Worm (Caenorhabditis elegans) whole organism, L3 larva: ENCODE data around the gene ttr-48.
A peak's percentile ranks its signal among the peaks of the same experiment; 100 is the strongest.

Experiments
- R02D3.7 ChIP-seq: fragments of 150-350 bp; optimal IDR thresholded peaks from 2 replicates; lab custom pipeline; 2014; ENCODE audit warnings: missing biosample characterization, missing genetic modification characterization
- ZK546.5 ChIP-seq: sonication (generic microtip); optimal IDR thresholded peaks from 2 replicates; lab custom pipeline; 2017; ENCODE audit warnings: missing biosample characterization, missing genetic modification characterization
- aly-2 ChIP-seq: fragments of 150-350 bp; optimal IDR thresholded peaks from 2 replicates; lab custom pipeline; 2014; ENCODE audit warnings: missing biosample characterization, missing genetic modification characterization
- ama-1 ChIP-seq: fragments of 150-350 bp; optimal IDR thresholded peaks from 2 replicates; lab custom pipeline; 2018
- ceh-16 ChIP-seq: sonication (generic microtip); optimal IDR thresholded peaks from 2 replicates; lab custom pipeline; 2017; ENCODE audit warnings: missing biosample characterization, missing genetic modification characterization
- ceh-82 ChIP-seq: fragments of 150-350 bp; optimal IDR thresholded peaks from 2 replicates; lab custom pipeline; 2014; ENCODE audit warnings: missing biosample characterization, missing genetic modification characterization
- ceh-9 ChIP-seq: sonication (generic microtip); optimal IDR thresholded peaks from 2 replicates; lab custom pipeline; 2018; ENCODE audit warnings: missing biosample characterization, missing genetic modification characterization
- daf-12 ChIP-seq: fragments of 150-350 bp; optimal IDR thresholded peaks from 2 replicates; lab custom pipeline; 2014; ENCODE audit warnings: missing biosample characterization, missing genetic modification reagents, missing genetic modification characterization
- egl-5 ChIP-seq: fragments of 150-350 bp; optimal IDR thresholded peaks from 2 replicates; lab custom pipeline; 2017; ENCODE audit warnings: missing biosample characterization, missing genetic modification reagents, missing genetic modification characterization, inconsistent platforms
- elt-2 ChIP-seq: sonication (generic microtip); optimal IDR thresholded peaks from 2 replicates; lab custom pipeline; 2016; ENCODE audit warnings: missing genetic modification reagents, mild to moderate bottlenecking, missing genetic modification characterization, missing compliant biosample characterization
- elt-3 ChIP-seq, 3 experiments: fragments of 150-350 bp in 1 of 3; sonication (generic microtip) in 2 of 3; optimal IDR thresholded peaks; 2 replicates in 2 of 3; 4 replicates in 1 of 3; lab custom pipeline; 2014 to 2017; ENCODE audit warnings: missing biosample characterization in 3 of 3, missing genetic modification characterization in 3 of 3
- fkh-10 ChIP-seq: sonication (generic microtip); optimal IDR thresholded peaks from 2 replicates; lab custom pipeline; 2017; ENCODE audit warnings: missing biosample characterization, missing genetic modification reagents, missing genetic modification characterization
- fkh-2 ChIP-seq: fragments of 150-350 bp; optimal IDR thresholded peaks from 2 replicates; lab custom pipeline; 2014; ENCODE audit warnings: missing biosample characterization, missing genetic modification reagents, missing genetic modification characterization
- hmg-11 ChIP-seq: sonication (generic microtip); optimal IDR thresholded peaks from 2 replicates; lab custom pipeline; 2016; ENCODE audit warnings: missing genetic modification characterization, missing compliant biosample characterization
- lin-15B ChIP-seq: fragments of 150-350 bp; optimal IDR thresholded peaks from 2 replicates; lab custom pipeline; 2014; ENCODE audit warnings: missing biosample characterization, missing genetic modification characterization
- lin-39 ChIP-seq: fragments of 150-350 bp; optimal IDR thresholded peaks from 2 replicates; lab custom pipeline; 2018; ENCODE audit warnings: missing biosample characterization, missing genetic modification reagents, missing genetic modification characterization
- lsy-12 ChIP-seq: sonication (generic microtip); optimal IDR thresholded peaks from 2 replicates; lab custom pipeline; 2016; ENCODE audit warnings: mild to moderate bottlenecking, missing genetic modification characterization, missing compliant biosample characterization
- mdl-1 ChIP-seq: fragments of 150-350 bp; optimal IDR thresholded peaks from 2 replicates; lab custom pipeline; 2014; ENCODE audit warnings: missing biosample characterization, missing genetic modification characterization
- nfya-1 ChIP-seq: sonication (generic microtip); optimal IDR thresholded peaks from 2 replicates; lab custom pipeline; 2017; ENCODE audit warnings: missing genetic modification characterization, mild to moderate bottlenecking, missing compliant biosample characterization, antibody characterized with exemption, moderate library complexity; ENCODE audit not compliant: insufficient read depth
- nhr-11 ChIP-seq: fragments of 150-350 bp; optimal IDR thresholded peaks from 2 replicates; lab custom pipeline; 2014; ENCODE audit warnings: missing biosample characterization, missing genetic modification characterization
- nhr-12 ChIP-seq: fragments of 150-350 bp; optimal IDR thresholded peaks from 2 replicates; lab custom pipeline; 2014; ENCODE audit warnings: missing biosample characterization, missing genetic modification characterization
- nhr-23 ChIP-seq: fragments of 150-350 bp; optimal IDR thresholded peaks from 2 replicates; lab custom pipeline; 2014; ENCODE audit warnings: missing biosample characterization, missing genetic modification reagents, missing genetic modification characterization
- nhr-237 ChIP-seq: fragments of 150-350 bp; optimal IDR thresholded peaks from 2 replicates; lab custom pipeline; 2014; ENCODE audit warnings: missing biosample characterization, missing genetic modification characterization
- nhr-25 ChIP-seq: sonication (generic microtip); optimal IDR thresholded peaks from 2 replicates; lab custom pipeline; 2017; ENCODE audit warnings: missing biosample characterization, missing genetic modification characterization
- nhr-28 ChIP-seq: fragments of 150-350 bp; optimal IDR thresholded peaks from 2 replicates; lab custom pipeline; 2014; ENCODE audit warnings: missing biosample characterization, missing genetic modification characterization
- nhr-67 ChIP-seq: fragments of 150-350 bp; optimal IDR thresholded peaks from 2 replicates; lab custom pipeline; 2014; ENCODE audit warnings: missing biosample characterization, missing genetic modification characterization
- nhr-77 ChIP-seq: fragments of 150-350 bp; optimal IDR thresholded peaks from 2 replicates; lab custom pipeline; 2014; ENCODE audit warnings: missing biosample characterization, missing genetic modification characterization
- pha-4 ChIP-seq: fragments of 150-350 bp; optimal IDR thresholded peaks from 2 replicates; lab custom pipeline; 2014; ENCODE audit warnings: missing biosample characterization, missing genetic modification reagents, missing genetic modification characterization
- pqm-1 ChIP-seq: fragments of 150-350 bp; optimal IDR thresholded peaks from 2 replicates; lab custom pipeline; 2017; ENCODE audit warnings: missing biosample characterization, missing genetic modification characterization, inconsistent platforms
- skn-1 ChIP-seq: fragments of 150-350 bp; optimal IDR thresholded peaks from 2 replicates; lab custom pipeline; 2014; ENCODE audit warnings: missing biosample characterization, missing genetic modification characterization
- tbx-2 ChIP-seq: sonication (generic microtip); optimal IDR thresholded peaks from 2 replicates; lab custom pipeline; 2016; ENCODE audit warnings: mild to moderate bottlenecking, missing genetic modification characterization, missing compliant biosample characterization
- unc-39 ChIP-seq: sonication (generic microtip); optimal IDR thresholded peaks from 4 replicates; lab custom pipeline; 2017; ENCODE audit warnings: missing biosample characterization, missing genetic modification characterization
- zag-1 ChIP-seq: fragments of 150-350 bp; optimal IDR thresholded peaks from 2 replicates; lab custom pipeline; 2014; ENCODE audit warnings: missing biosample characterization, missing genetic modification characterization
- ztf-11 ChIP-seq: fragments of 150-350 bp; optimal IDR thresholded peaks from 2 replicates; lab custom pipeline; 2014; ENCODE audit warnings: missing biosample characterization, missing genetic modification characterization
- ztf-4 ChIP-seq: fragments of 150-350 bp; optimal IDR thresholded peaks from 2 replicates; lab custom pipeline; 2014; ENCODE audit warnings: missing biosample characterization, missing genetic modification characterization

ttr-48 gene

DNA sequence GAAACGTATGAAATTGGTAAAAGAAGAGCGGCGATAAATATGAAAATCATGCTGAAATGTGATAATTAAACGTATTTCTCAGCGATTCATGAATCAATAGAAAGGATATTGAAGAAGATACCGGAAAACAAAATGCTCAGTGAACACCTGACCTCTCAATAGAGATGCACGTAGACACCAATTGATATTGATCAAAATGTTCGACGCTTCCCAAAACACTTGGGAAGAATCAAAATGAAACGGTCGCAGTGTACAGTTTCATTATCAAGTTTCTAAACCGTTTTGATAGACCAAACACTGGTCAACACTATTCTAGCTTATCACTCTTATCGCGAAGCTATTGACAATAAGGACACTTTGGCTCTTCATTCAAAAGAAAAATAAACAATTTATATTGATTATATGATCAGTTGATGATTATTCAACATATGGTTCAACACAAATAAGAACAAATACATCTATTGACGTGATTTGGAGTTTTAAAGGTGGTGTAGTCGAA, at the start of gene ttr-48:
Gene ttr-48, minus strand, starts transcription at position 51 of the 499 bp plus-strand sequence.
- TF ChIP-seq pqm-1 (tag; lab: Kevin White, UChicago) (peak; percentile 92), elt-2 (peak; percentile 88), pha-4 (tag; lab: Kevin White, UChicago) (peak; percentile 94), nhr-25 (tag; lab: Kevin White, UChicago) (no peak)

DNA sequence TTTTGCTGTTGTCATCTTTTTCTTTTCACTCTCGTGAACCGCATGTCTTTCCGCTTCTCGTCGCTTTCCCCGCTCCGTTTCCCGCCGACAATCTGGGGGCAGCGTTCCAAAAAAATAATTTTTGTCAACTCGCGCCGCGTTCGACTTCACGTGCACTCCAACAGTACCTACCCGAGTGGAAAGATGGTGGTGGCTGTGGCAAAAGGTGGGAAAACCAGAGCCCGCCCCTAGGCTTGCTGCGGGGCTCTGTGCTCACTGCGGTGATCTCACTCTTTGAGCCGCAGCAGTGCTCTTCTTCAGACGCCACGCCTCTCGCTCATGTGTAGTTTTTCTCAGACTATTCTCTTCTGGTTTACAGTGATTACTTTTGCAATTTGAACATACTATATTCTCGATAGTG, 45.3 kb upstream of the ttr-48 start:
- TF ChIP-seq ceh-9 (tag; lab: Kevin White, UChicago) (no peak), R02D3.7 (tag; lab: Kevin White, UChicago) (no peak), ztf-4 (no peak), pha-4 (tag; lab: Kevin White, UChicago) (no peak), lin-15B (tag; lab: Kevin White, UChicago) (no peak), zag-1 (no peak), skn-1 (tag; lab: Kevin White, UChicago) (no peak), fkh-2 (tag; lab: Kevin White, UChicago) (no peak), nhr-25 (tag; lab: Kevin White, UChicago) (no peak), ztf-11 (tag; lab: Kevin White, UChicago) (no peak), elt-2 (no peak), nhr-11 (tag; lab: Kevin White, UChicago) (no peak), mdl-1 (tag; lab: Kevin White, UChicago) (no peak), tbx-2 (tag; lab: Kevin White, UChicago) (no peak), lsy-12 (tag; lab: Kevin White, UChicago) (no peak), unc-39 (tag; lab: Kevin White, UChicago) (no peak), nfya-1 (tag; lab: Kevin White, UChicago) (no peak), nhr-23 (no peak), hmg-11 (no peak)

DNA sequence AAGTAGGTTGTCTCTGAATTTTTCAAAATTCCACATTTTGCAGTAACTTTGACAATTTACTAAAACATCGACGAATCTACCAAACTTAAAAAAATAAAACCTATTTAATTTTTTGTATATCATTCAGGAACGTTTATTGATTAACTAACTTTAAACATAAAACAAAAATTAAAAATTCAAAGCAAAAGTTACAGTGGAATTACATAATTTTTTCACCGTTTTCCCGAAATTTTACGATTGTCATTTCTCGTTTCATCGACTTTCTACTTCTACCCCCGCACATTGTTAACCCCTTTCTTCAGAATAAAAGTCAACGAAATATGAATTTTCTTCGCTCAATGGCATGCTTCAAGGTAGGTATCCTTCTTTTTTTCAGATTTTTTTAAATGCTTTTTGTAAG, 36.0 kb upstream of the ttr-48 start, which contains the start of gene F47F2.1:
Gene F47F2.1, plus strand, starts transcription at position 301 of the 400 bp plus-strand sequence.
- TF ChIP-seq daf-12 (tag; lab: Kevin White, UChicago) (no peak), nhr-28 (no peak), nhr-67 (tag; lab: Kevin White, UChicago) (no peak), nhr-12 (tag; lab: Kevin White, UChicago) (no peak), nhr-25 (tag; lab: Kevin White, UChicago) (no peak), nhr-77 (tag; lab: Kevin White, UChicago) (no peak), elt-2 (no peak), aly-2 (tag; lab: Kevin White, UChicago) (no peak), ZK546.5 (tag; lab: Kevin White, UChicago) (no peak), tbx-2 (tag; lab: Kevin White, UChicago) (no peak), nhr-237 (tag; lab: Kevin White, UChicago) (no peak), unc-39 (tag; lab: Kevin White, UChicago) (no peak), elt-3 (tag; optimal IDR thresholded peaks at IDR 0.05; lab: Kevin White, UChicago) (no peak), ceh-16 (tag; lab: Kevin White, UChicago) (no peak), ama-1 (no peak), lin-39 (tag; lab: Kevin White, UChicago) (no peak), ceh-82 (tag; lab: Kevin White, UChicago) (no peak), R02D3.7 (tag; lab: Kevin White, UChicago) (no peak), egl-5 (tag; lab: Kevin White, UChicago) (no peak)
- TF ChIP-seq, all 47 proteins: peak for 0

DNA sequence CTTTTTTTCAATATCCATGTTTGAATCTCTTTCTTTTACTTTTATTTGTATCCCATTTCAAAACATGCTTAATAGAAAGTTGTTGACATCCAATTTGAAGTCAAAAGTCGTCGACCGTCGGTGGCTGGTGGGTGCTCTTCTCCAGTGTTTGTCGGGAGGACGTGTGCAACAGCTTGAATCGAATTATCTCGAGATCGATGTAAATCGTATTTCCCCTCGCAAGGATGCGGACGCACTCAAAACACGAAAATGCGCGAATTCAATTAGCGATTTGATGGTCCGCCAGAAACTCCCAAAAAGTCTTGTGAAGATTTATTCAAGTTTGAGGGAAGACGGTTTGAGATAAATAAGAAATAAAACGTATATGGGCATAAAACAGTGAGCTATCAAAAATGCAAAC, 33.5 kb upstream of the ttr-48 start:
- no peak for TF ChIP-seq daf-12 (tag; lab: Kevin White, UChicago)
- peak; percentile 15 for TF ChIP-seq fkh-10 (GFP tag; lab: Kevin White, UChicago)
- no peak for TF ChIP-seq nhr-28

DNA sequence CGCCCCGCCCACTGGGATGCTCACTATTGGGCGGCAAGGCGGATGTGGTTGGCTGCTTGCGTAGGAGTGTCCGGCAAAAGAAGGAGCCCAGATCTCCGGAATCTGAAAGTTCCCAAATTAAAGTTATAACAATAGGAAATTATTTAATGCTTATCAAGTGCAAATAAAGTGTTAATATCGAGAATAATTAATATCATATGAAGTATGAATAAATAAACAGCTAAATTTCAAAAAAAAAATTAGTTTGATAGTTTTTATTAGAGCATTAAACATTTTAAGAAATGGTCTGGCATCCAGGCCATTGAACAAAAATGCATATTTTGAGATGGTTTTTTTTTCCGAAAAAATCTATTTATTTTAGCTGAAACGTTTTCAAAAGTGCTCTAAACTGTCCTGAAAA, 31.2 kb upstream of the ttr-48 start, which contains the start of gene lim-4:
Gene lim-4, minus strand, starts transcription at position 101 of the 400 bp plus-strand sequence.
- TF ChIP-seq ztf-11 (tag; lab: Kevin White, UChicago): no peak
- peak; percentile 67 for TF ChIP-seq nfya-1 (tag; lab: Kevin White, UChicago)
